Worm (Caenorhabditis elegans): Measurements from ENCODE around the gene ipla-3.

Gene ipla-3

ce11 chrV:20747964-20748363 is 18.9 kb upstream of the ipla-3 start:
- TF ChIP-seq F16B12.6 (tag; optimal IDR thresholded peaks at IDR 0.05) (no peak), ztf-11 (tag; optimal IDR thresholded peaks at IDR 0.05) (no peak), pag-3 (tag; optimal IDR thresholded peaks at IDR 0.05; ENCODE audit: borderline replicate concordance, insufficient read depth) (no peak), ceh-82 (tag; optimal IDR thresholded peaks at IDR 0.05) (no peak), unc-130 (tag; optimal IDR thresholded peaks at IDR 0.05) (no peak), nhr-47 (tag; optimal IDR thresholded peaks at IDR 0.05) (no peak), nhr-85 (tag) (no peak), snpc-4 (tag; optimal IDR thresholded peaks at IDR 0.05) (no peak), nhr-19 (GFP tag; conservative IDR thresholded peaks at IDR 0.05) (no peak), sptf-1 (tag; optimal IDR thresholded peaks at IDR 0.05) (no peak), dsc-1 (tag; optimal IDR thresholded peaks at IDR 0.05) (no peak), ceh-63 (GFP tag; optimal IDR thresholded peaks at IDR 0.05) (no peak), nhr-71 (tag; optimal IDR thresholded peaks at IDR 0.05) (no peak), egl-27 (tag; optimal IDR thresholded peaks at IDR 0.05) (no peak), zag-1 (tag; optimal IDR thresholded peaks at IDR 0.05) (no peak), unc-62 (GFP tag; optimal IDR thresholded peaks at IDR 0.05) (no peak), nhr-12 (tag; optimal IDR thresholded peaks at IDR 0.05) (no peak), skn-1 (tag; optimal IDR thresholded peaks at IDR 0.05) (no peak), lin-35 (GFP tag; optimal IDR thresholded peaks at IDR 0.05) (no peak)

DNA sequence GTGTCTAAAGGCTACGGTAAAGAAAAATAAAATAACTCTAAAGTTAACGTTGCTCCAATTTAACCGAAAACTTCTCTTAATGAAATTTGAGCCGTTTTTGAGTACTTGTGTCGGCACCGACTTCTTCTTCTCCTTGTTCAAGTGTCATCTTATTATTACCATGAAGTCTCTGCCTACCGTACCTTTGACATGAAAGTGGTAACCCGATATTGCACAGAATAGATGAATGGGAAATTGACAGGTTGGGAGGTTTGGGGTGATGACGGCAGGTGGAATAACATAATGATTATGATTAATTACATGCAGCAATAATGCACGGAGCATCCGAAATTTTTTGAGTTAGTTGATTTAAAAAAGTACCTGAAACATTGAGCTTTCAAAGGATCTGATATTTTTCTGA is 17.7 kb upstream of the ipla-3 start:
- TF ChIP-seq C34B4.2 (tag; optimal IDR thresholded peaks at IDR 0.05) (no peak), efl-1 (optimal IDR thresholded peaks at IDR 0.05) (no peak), efl-1 (GFP tag; optimal IDR thresholded peaks at IDR 0.05 in 1 of 2) (peak in 1 of 2 experiments; percentile 72)

- TF ChIP-seq egl-13 (tag; optimal IDR thresholded peaks at IDR 0.05), result no peak
- TF ChIP-seq efl-1 (optimal IDR thresholded peaks at IDR 0.05), result no peak
- TF ChIP-seq efl-1 (GFP tag; optimal IDR thresholded peaks at IDR 0.05 in 1 of 2), result peak in 1 of 2 experiments; percentile 8
Observed at ce11 chrV:20745278-20745677, 16.2 kb upstream of the ipla-3 start.

DNA sequence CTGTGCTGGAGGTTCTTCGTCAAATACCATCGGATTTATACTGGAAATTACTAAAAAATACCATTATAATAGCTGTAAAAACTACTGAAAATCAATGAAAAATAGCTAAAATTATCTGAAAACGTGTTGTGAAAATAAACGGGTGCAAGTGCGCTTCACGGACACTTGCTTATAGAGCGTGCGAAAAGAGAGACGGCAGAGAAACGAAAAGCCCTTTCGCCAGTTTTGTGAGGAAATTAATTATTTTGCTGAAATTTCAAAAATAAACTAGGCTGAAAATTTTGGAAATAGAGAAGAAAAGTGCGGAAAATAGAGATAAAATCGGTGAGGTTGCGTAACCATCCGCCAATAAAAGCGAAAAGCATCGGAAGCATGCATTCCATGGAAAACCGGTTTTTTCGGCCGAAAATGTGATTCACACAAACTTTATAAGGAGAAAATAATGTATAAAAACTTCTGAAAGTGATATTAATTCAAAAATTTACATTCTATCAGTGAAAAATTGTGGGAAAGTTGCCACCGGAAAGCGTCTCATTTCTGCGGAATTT is 15.3 kb upstream of the ipla-3 start, which contains the start of gene dnj-25:
dnj-25 (minus strand) TSS at position 57 of the 548 bp plus-strand sequence.
- TF ChIP-seq skn-1 (tag; optimal IDR thresholded peaks at IDR 0.05) (peak; percentile 37), nhr-47 (tag; optimal IDR thresholded peaks at IDR 0.05) (peak; percentile 10), efl-1 (optimal IDR thresholded peaks at IDR 0.05) (peak; percentile 35 to 46), efl-1 (GFP tag; optimal IDR thresholded peaks at IDR 0.05 in 1 of 2) (peak; percentile 31 to 89), Y116A8C.19 (tag; optimal IDR thresholded peaks at IDR 0.05; ENCODE audit: borderline replicate concordance) (no peak), efl-3 (GFP tag; optimal IDR thresholded peaks at IDR 0.05) (no peak), blmp-1 (tag; optimal IDR thresholded peaks at IDR 0.05) (peak; percentile 95), grh-1 (GFP tag; IDR thresholded peaks at IDR 0.05) (peak; percentile 62), lin-35 (GFP tag; optimal IDR thresholded peaks at IDR 0.05) (peak; percentile 19 to 50), nhr-90 (tag; optimal IDR thresholded peaks at IDR 0.05; ENCODE audit: poor library complexity) (no peak), ceh-88 (GFP tag; IDR thresholded peaks at IDR 0.05) (no peak), nhr-71 (tag; optimal IDR thresholded peaks at IDR 0.05) (peak; percentile 35), snu-23 (GFP tag; optimal IDR thresholded peaks at IDR 0.05) (peak; percentile 47), lin-13 (GFP tag; optimal IDR thresholded peaks at IDR 0.05) (no peak), dpl-1 (GFP tag; optimal IDR thresholded peaks at IDR 0.05) (peak in 1 of 3 experiments; percentile 41), lin-14 (GFP tag; optimal IDR thresholded peaks at IDR 0.05) (peak; percentile 47), ztf-4 (tag; optimal IDR thresholded peaks at IDR 0.05) (no peak), ceh-82 (tag; optimal IDR thresholded peaks at IDR 0.05) (peak in 1 of 3 experiments; percentile 31), C34B4.2 (tag; optimal IDR thresholded peaks at IDR 0.05) (no peak), sox-4 (tag; optimal IDR thresholded peaks at IDR 0.05) (no peak), mep-1 (tag; optimal IDR thresholded peaks at IDR 0.05) (peak; percentile 51), ets-5 (GFP tag; IDR thresholded peaks at IDR 0.05) (no peak), nhr-20 (tag; optimal IDR thresholded peaks at IDR 0.05) (peak; percentile 14), lsy-2 (tag; optimal IDR thresholded peaks at IDR 0.05) (peak; percentile 37 to 52), C16A3.4 (tag; optimal IDR thresholded peaks at IDR 0.05) (peak; percentile 7)
